Fruit fly (Drosophila melanogaster): ENCODE data around the gene Arfrp1.

Gene Arfrp1

DNA sequence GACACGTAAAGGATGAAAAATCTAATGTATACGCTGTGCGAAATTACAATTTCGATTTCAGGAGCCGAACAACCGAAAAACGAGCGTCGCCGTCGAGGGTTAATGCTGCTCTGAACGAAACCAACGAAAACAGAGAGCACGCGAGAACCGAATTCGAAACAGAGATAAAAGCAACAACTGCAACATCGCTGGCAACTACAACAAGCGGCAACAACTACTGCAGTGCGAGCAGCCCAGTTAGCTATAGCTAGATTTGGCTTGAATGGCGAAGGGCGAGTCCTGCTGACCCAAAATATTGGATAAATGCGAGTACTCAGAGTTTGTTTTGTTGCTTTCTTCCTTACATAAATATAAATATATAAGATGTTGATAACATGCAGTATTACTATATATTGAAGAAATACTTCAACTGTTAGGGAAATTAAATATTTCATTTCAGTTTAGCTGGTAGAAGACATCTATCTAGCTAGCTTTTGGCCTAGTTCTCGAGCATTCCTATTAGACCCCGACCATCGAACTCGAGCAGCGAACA is 28.1 kb downstream of the Arfrp1 start, which contains the start of gene fend (continued):
- peak; percentile 45 for TF ChIP-seq tap (tag; optimal IDR thresholded peaks at IDR 0.05)
- peak; percentile 31 for TF ChIP-seq CG10979 (tag; optimal IDR thresholded peaks at IDR 0.05)
- peak; percentile 24 for TF ChIP-seq cwo (GFP tag; optimal IDR thresholded peaks at IDR 0.05)
- TF ChIP-seq Fer1 (GFP tag; optimal IDR thresholded peaks at IDR 0.05), result peak; percentile 63
- TF ChIP-seq CG9215 (GFP tag; IDR thresholded peaks at IDR 0.05), result no peak
- 0 out of 2 replicates have a peak, but pooled peaks have one; percentile 22 for TF ChIP-seq CG3847 (GFP tag; IDR thresholded peaks at IDR 0.05)
- TF ChIP-seq CG10274 (GFP tag; optimal IDR thresholded peaks at IDR 0.05), result no peak
- peak; percentile 73 for TF ChIP-seq CG11504 (tag; optimal IDR thresholded peaks at IDR 0.05)
- TF ChIP-seq CG15696 (tag; optimal IDR thresholded peaks at IDR 0.05), result peak; percentile 11
- TF ChIP-seq Hr39 (optimal IDR thresholded peaks at IDR 0.05), result no peak
- peak in 1 of 2 experiments; percentile 68 for TF ChIP-seq insv (GFP tag; optimal IDR thresholded peaks at IDR 0.05)
- TF ChIP-seq nom (GFP tag; optimal IDR thresholded peaks at IDR 0.05), result peak; percentile 27
- TF ChIP-seq ro (GFP tag; IDR thresholded peaks at IDR 0.05), result no peak
- TF ChIP-seq vvl (GFP tag; IDR thresholded peaks at IDR 0.05), result peak; percentile 26; the same call in 1 of the 2 replicates
- 0 out of 3 replicates have a peak, but pooled peaks have one; percentile 40 for TF ChIP-seq CG34422 (GFP tag; IDR thresholded peaks at IDR 0.05)
- TF ChIP-seq NfI (GFP tag; optimal IDR thresholded peaks at IDR 0.05), result peak; percentile 44
- no peak for TF ChIP-seq CG15073 (GFP tag; optimal IDR thresholded peaks at IDR 0.05)
- TF ChIP-seq sisA (GFP tag; IDR thresholded peaks at IDR 0.05), result no peak
- peak; percentile 31 for TF ChIP-seq CG2120 (GFP tag; optimal IDR thresholded peaks at IDR 0.05)
- TF ChIP-seq CG11723 (GFP tag; optimal IDR thresholded peaks at IDR 0.05), result peak; percentile 11
- peak; percentile 44 for TF ChIP-seq Max (GFP tag; optimal IDR thresholded peaks at IDR 0.05)
- no peak for TF ChIP-seq Spps (tag; optimal IDR thresholded peaks at IDR 0.05)
- peak; percentile 53 for TF ChIP-seq dmrt99B (tag; optimal IDR thresholded peaks at IDR 0.05)
- TF ChIP-seq ind (GFP tag; optimal IDR thresholded peaks at IDR 0.05), result peak; percentile 28
- TF ChIP-seq CG16863 (GFP tag; optimal IDR thresholded peaks at IDR 0.05), result no peak
- TF ChIP-seq unpg (GFP tag; optimal IDR thresholded peaks at IDR 0.05), result peak; percentile 10
- TF ChIP-seq CG30020 (tag; optimal IDR thresholded peaks at IDR 0.05), result peak; percentile 2
- TF ChIP-seq dpn (GFP tag; optimal IDR thresholded peaks at IDR 0.05), result peak in 1 of 2 experiments; percentile 22
- TF ChIP-seq tup (GFP tag; optimal IDR thresholded peaks at IDR 0.05), result no peak
- TF ChIP-seq inv (GFP tag; IDR thresholded peaks at IDR 0.05; ENCODE audit: partially characterized antibody), result no peak
- peak; percentile 25 for TF ChIP-seq CG13894 (tag; optimal IDR thresholded peaks at IDR 0.05)
- TF ChIP-seq chn (GFP tag; optimal IDR thresholded peaks at IDR 0.05), result no peak
- peak; percentile 4; the same call in 1 of the 2 replicates for TF ChIP-seq CG4360 (GFP tag; IDR thresholded peaks at IDR 0.05)

- TF ChIP-seq CG18619 (GFP tag; optimal IDR thresholded peaks at IDR 0.05) (peak; percentile 4), hkb (optimal IDR thresholded peaks at IDR 0.05) (no peak), hkb (GFP tag; IDR thresholded peaks at IDR 0.05) (peak; percentile 62), esg (GFP tag; conservative IDR thresholded peaks at IDR 0.05) (peak; percentile 44; the same call in 1 of the 2 replicates), NC2α (GFP tag; optimal IDR thresholded peaks at IDR 0.05) (peak; percentile 4), Elba2 (GFP tag; optimal IDR thresholded peaks at IDR 0.05) (no peak), zf30C (GFP tag; optimal IDR thresholded peaks at IDR 0.05) (peak; percentile 58), CG14667 (GFP tag; IDR thresholded peaks at IDR 0.05) (peak; percentile 30; the same call in 1 of the 2 replicates), Neu2 (GFP tag; optimal IDR thresholded peaks at IDR 0.05; ENCODE audit: borderline replicate concordance) (no peak), CG17385 (GFP tag; optimal IDR thresholded peaks at IDR 0.05) (peak; percentile 57), Med (GFP tag) (peak; percentile 89), CG13775 (GFP tag; optimal IDR thresholded peaks at IDR 0.05) (peak; percentile 16), HHEX (GFP tag; optimal IDR thresholded peaks at IDR 0.05) (peak; percentile 34), nmo (GFP tag; optimal IDR thresholded peaks at IDR 0.05) (peak; percentile 53), CG17359 (tag; optimal IDR thresholded peaks at IDR 0.05) (peak; percentile 74), her (GFP tag; optimal IDR thresholded peaks at IDR 0.05) (peak; percentile 8), unpg (GFP tag; optimal IDR thresholded peaks at IDR 0.05) (peak; percentile 64), Drgx (GFP tag; IDR thresholded peaks at IDR 0.05) (peak; percentile 6; the same call in 1 of the 2 replicates)
Observed at dm6 chrX:9136776-9137550, 30.1 kb downstream of the Arfrp1 start.

All from whole organism, embryonic.